Worm (Caenorhabditis elegans) whole organism, L4 larva: ENCODE data around the gene srx-95.

ENCODE experiments used
- D1046.2 ChIP-seq: fragments of 200-800 bp; sonication (Bioruptor generic); IDR thresholded peaks from 2 replicates; pipeline ENCODE4 v1.3.6; 2022; ENCODE audit warnings: missing genetic modification characterization, missing compliant biosample characterization
- ceh-20 ChIP-seq: fragments of 200-800 bp; sonication (Bioruptor generic); IDR thresholded peaks from 2 replicates; pipeline ENCODE4 v1.3.6; 2022; ENCODE audit warnings: missing genetic modification reagents, missing genetic modification characterization, missing compliant biosample characterization
- cey-2 ChIP-seq: sonication (generic microtip); optimal IDR thresholded peaks from 3 replicates; lab custom pipeline; 2017; ENCODE audit warnings: missing genetic modification characterization, mild to moderate bottlenecking, missing compliant biosample characterization, antibody characterized with exemption, borderline replicate concordance; ENCODE audit not compliant: insufficient read depth
- hmg-1.1 ChIP-seq: fragments of 200-800 bp; sonication (Bioruptor generic); IDR thresholded peaks from 2 replicates; pipeline ENCODE4 v1.3.6; 2022; ENCODE audit warnings: missing genetic modification reagents, missing genetic modification characterization, missing compliant biosample characterization
- jun-1 ChIP-seq: fragments of 150-350 bp; optimal IDR thresholded peaks from 2 replicates; lab custom pipeline; 2014; ENCODE audit warnings: missing biosample characterization, missing genetic modification reagents, missing genetic modification characterization
- mdl-1 ChIP-seq, 2 experiments: fragments of 150-350 bp in 1 of 2; sonication (generic microtip) in 1 of 2; optimal IDR thresholded peaks; 2 replicates each; lab custom pipeline; 2014 to 2017; ENCODE audit warnings: missing biosample characterization in 2 of 2, missing genetic modification characterization in 2 of 2
- nhr-25 ChIP-seq: sonication (generic microtip); optimal IDR thresholded peaks from 2 replicates; lab custom pipeline; 2017; ENCODE audit warnings: missing genetic modification characterization, mild to moderate bottlenecking, missing compliant biosample characterization, antibody characterized with exemption, moderate library complexity, borderline replicate concordance; ENCODE audit not compliant: insufficient read depth
- unc-62 ChIP-seq, 3 experiments: fragments of 150-350 bp in 1 of 3; sonication (generic microtip); optimal IDR thresholded peaks in 2 of 3; peaks in 1 of 3; 1 replicate in 1 of 3; 2 replicates in 2 of 3; lab custom pipeline; 2014 to 2017; ENCODE audit warnings: missing biosample characterization in 3 of 3, missing genetic modification characterization in 3 of 3, missing genetic modification reagents in 3 of 3, missing genotype in 1 of 3
- ztf-7 ChIP-seq: fragments of 150-350 bp; optimal IDR thresholded peaks from 2 replicates; lab custom pipeline; 2014; ENCODE audit warnings: missing biosample characterization, missing genetic modification characterization

ce11 chrII:6712177-6712981, 42.2 kb downstream of the srx-95 start, which contains the start of the genes dpy-10 and T14B4.19:
- TF ChIP-seq ztf-7 (no peak), unc-62 (GFP tag; optimal IDR thresholded peaks at IDR 0.05 in 1 of 2; lab: Kevin White, UChicago) (no peak), unc-62 (tag; optimal IDR thresholded peaks at IDR 0.05; lab: Kevin White, UChicago) (no peak), nhr-25 (tag; lab: Kevin White, UChicago) (no peak), D1046.2 (GFP tag; lab: Robert Waterston, UW) (no peak), mdl-1 (tag; optimal IDR thresholded peaks at IDR 0.05; lab: Kevin White, UChicago) (peak in 1 of 2 experiments; percentile 27), jun-1 (tag; lab: Kevin White, UChicago) (no peak), hmg-1.1 (GFP tag; lab: Robert Waterston, UW) (no peak), cey-2 (tag; lab: Kevin White, UChicago) (no peak), ceh-20 (GFP tag; lab: Robert Waterston, UW) (no peak)
